Fruit fly (Drosophila melanogaster) whole organism, embryonic: ENCODE measurements around the gene CG10324.

Experiments
- Ada2b ChIP-seq: fragments of 200-800 bp; sonication (Bioruptor generic); IDR thresholded peaks from 2 replicates; pipeline ENCODE4 v1.3.6; 2022; ENCODE audit warnings: missing biosample characterization, missing genetic modification characterization
- Bteb2 ChIP-seq: fragments of 200-800 bp; sonication (Bioruptor generic); optimal IDR thresholded peaks from 2 replicates; lab custom pipeline; 2016; ENCODE audit warnings: missing biosample characterization, missing genetic modification characterization
- C15 ChIP-seq: fragments of 200-800 bp; sonication (Bioruptor generic); IDR thresholded peaks from 3 replicates; pipeline ENCODE4 v1.3.6; 2022; ENCODE audit warnings: missing biosample characterization, missing genetic modification characterization
- CG11695 ChIP-seq: fragments of 200-800 bp; sonication (Bioruptor generic); IDR thresholded peaks from 3 replicates; pipeline ENCODE4 v1.3.6; 2022; ENCODE audit warnings: missing biosample characterization, missing genetic modification characterization
- CG11723 ChIP-seq: fragments of 200-800 bp; sonication (Bioruptor generic); optimal IDR thresholded peaks from 2 replicates; lab custom pipeline; 2017; ENCODE audit warnings: missing biosample characterization, mild to moderate bottlenecking, missing genetic modification characterization
- CG12391 ChIP-seq: fragments of 200-800 bp; sonication (Bioruptor generic); optimal IDR thresholded peaks from 3 replicates; lab custom pipeline; 2018; ENCODE audit warnings: missing biosample characterization, mild to moderate bottlenecking, missing genetic modification characterization, moderate library complexity
- CG1529 ChIP-seq: fragments of 200-800 bp; sonication (Bioruptor generic); optimal IDR thresholded peaks from 3 replicates; lab custom pipeline; 2018; ENCODE audit warnings: missing biosample characterization, missing genetic modification characterization
- CG15479 ChIP-seq: fragments of 200-800 bp; sonication (Bioruptor generic); optimal IDR thresholded peaks from 3 replicates; lab custom pipeline; 2019; ENCODE audit warnings: missing biosample characterization, mild to moderate bottlenecking, missing genetic modification characterization, moderate library complexity
- CG15696 ChIP-seq: fragments of 200-800 bp; sonication (Bioruptor generic); optimal IDR thresholded peaks from 2 replicates; lab custom pipeline; 2019; ENCODE audit warnings: missing biosample characterization, mild to moderate bottlenecking, missing genetic modification characterization, moderate library complexity
- CG17829 ChIP-seq: fragments of 200-800 bp; optimal IDR thresholded peaks from 2 replicates; lab custom pipeline; 2019; ENCODE audit warnings: missing biosample characterization, mild to moderate bottlenecking, missing genetic modification characterization, moderate library complexity
- CG2678 ChIP-seq: fragments of 200-800 bp; sonication (Bioruptor generic); optimal IDR thresholded peaks from 3 replicates; lab custom pipeline; 2019; ENCODE audit warnings: missing biosample characterization, mild to moderate bottlenecking, missing genetic modification characterization, moderate library complexity
- CG30431 ChIP-seq: fragments of 200-800 bp; sonication (Bioruptor generic); optimal IDR thresholded peaks from 2 replicates; lab custom pipeline; 2017; ENCODE audit warnings: missing biosample characterization, missing genetic modification characterization
- CG32532 ChIP-seq: fragments of 200-800 bp; sonication (Bioruptor generic); IDR thresholded peaks from 2 replicates; pipeline ENCODE4 v1.3.6; 2022; ENCODE audit warnings: missing biosample characterization, missing genetic modification characterization
- CG4707 ChIP-seq: fragments of 200-800 bp; sonication (Bioruptor generic); optimal IDR thresholded peaks from 2 replicates; lab custom pipeline; 2018; ENCODE audit warnings: missing biosample characterization, mild to moderate bottlenecking, missing genetic modification characterization, moderate library complexity
- CG5180 ChIP-seq: fragments of 200-800 bp; sonication (Bioruptor generic); optimal IDR thresholded peaks from 3 replicates; lab custom pipeline; 2017; ENCODE audit warnings: missing biosample characterization, missing genetic modification characterization, mild to moderate bottlenecking, moderate library complexity, missing genetic modification reagents
- CG5953 ChIP-seq: fragments of 200-800 bp; sonication (Bioruptor generic); IDR thresholded peaks from 2 replicates; pipeline ENCODE4 v1.3.6; 2022; ENCODE audit warnings: missing biosample characterization, missing genetic modification characterization
- CG6254 ChIP-seq: fragments of 200-800 bp; sonication (Bioruptor generic); optimal IDR thresholded peaks from 3 replicates; lab custom pipeline; 2017; ENCODE audit warnings: mild to moderate bottlenecking, missing biosample characterization, missing genetic modification reagents, missing genetic modification characterization
- CG6813 ChIP-seq: fragments of 200-800 bp; sonication (Bioruptor generic); optimal IDR thresholded peaks from 2 replicates; lab custom pipeline; 2017; ENCODE audit warnings: missing biosample characterization, missing genetic modification characterization, mild to moderate bottlenecking, moderate library complexity, missing genetic modification reagents
- CG7786 ChIP-seq: fragments of 200-800 bp; sonication (Bioruptor generic); optimal IDR thresholded peaks from 2 replicates; lab custom pipeline; 2016; ENCODE audit warnings: missing biosample characterization, missing genetic modification characterization
- Deaf1 ChIP-seq: fragments of 200-800 bp; optimal IDR thresholded peaks from 3 replicates; lab custom pipeline; 2019; ENCODE audit warnings: missing biosample characterization, mild to moderate bottlenecking, missing genetic modification characterization, moderate library complexity
- GATAe ChIP-seq: fragments of 200-800 bp; sonication (Bioruptor generic); conservative IDR thresholded peaks from 2 replicates; pipeline ENCODE4 v1.3.6; 2022; ENCODE audit warnings: missing biosample characterization, missing genetic modification characterization
- HHEX ChIP-seq: fragments of 200-800 bp; sonication (Bioruptor generic); optimal IDR thresholded peaks from 3 replicates; lab custom pipeline; 2017; ENCODE audit warnings: missing biosample characterization, mild to moderate bottlenecking, missing genetic modification characterization, missing genetic modification reagents
- Hsf ChIP-seq: fragments of 200-800 bp; sonication (Bioruptor generic); optimal IDR thresholded peaks from 3 replicates; lab custom pipeline; 2016; ENCODE audit warnings: missing biosample characterization, missing genetic modification characterization
- Mad ChIP-seq: fragments of 200-800 bp; sonication (Bioruptor generic); optimal IDR thresholded peaks from 2 replicates; lab custom pipeline; 2016; ENCODE audit warnings: missing biosample characterization, missing genetic modification characterization
- Med ChIP-seq: fragments of 200-800 bp; sonication (Bioruptor generic); peaks from one replicate; lab custom pipeline; 2016; ENCODE audit warnings: missing biosample characterization, missing genetic modification characterization, mild to moderate bottlenecking, inconsistent platforms, moderate library complexity
- Ssrp ChIP-seq: fragments of 200-800 bp; sonication (Bioruptor generic); optimal IDR thresholded peaks from 2 replicates; lab custom pipeline; 2018; ENCODE audit warnings: missing biosample characterization, mild to moderate bottlenecking, missing genetic modification characterization, moderate library complexity
- Usf ChIP-seq: fragments of 200-800 bp; sonication (Bioruptor generic); optimal IDR thresholded peaks from 2 replicates; lab custom pipeline; 2017; ENCODE audit warnings: missing genotype, missing biosample characterization, missing genetic modification characterization
- ara ChIP-seq: fragments of 200-800 bp; sonication (Bioruptor generic); IDR thresholded peaks from 2 replicates; pipeline ENCODE4 v1.3.6; 2022; ENCODE audit warnings: missing biosample characterization, missing genetic modification characterization
- bab2 ChIP-seq: fragments of 200-800 bp; sonication (Bioruptor generic); optimal IDR thresholded peaks from 2 replicates; lab custom pipeline; 2016; ENCODE audit warnings: missing biosample characterization, missing genetic modification characterization
- dmrt11E ChIP-seq: fragments of 200-800 bp; sonication (Bioruptor generic); optimal IDR thresholded peaks from 3 replicates; lab custom pipeline; 2018; ENCODE audit warnings: missing biosample characterization, mild to moderate bottlenecking, missing genetic modification characterization, moderate library complexity
- dmrt99B ChIP-seq: fragments of 200-800 bp; sonication (Bioruptor generic); optimal IDR thresholded peaks from 2 replicates; lab custom pipeline; 2018; ENCODE audit warnings: missing biosample characterization, mild to moderate bottlenecking, missing genetic modification characterization, moderate library complexity
- dpn ChIP-seq, 2 experiments: fragments of 200-800 bp; sonication (Bioruptor generic); optimal IDR thresholded peaks; 3 replicates each; lab custom pipeline; 2016; ENCODE audit warnings: missing biosample characterization in 2 of 2, missing genetic modification characterization in 2 of 2
- gcm ChIP-seq: fragments of 200-800 bp; sonication (Bioruptor generic); optimal IDR thresholded peaks from 2 replicates; lab custom pipeline; 2019; ENCODE audit warnings: missing biosample characterization, mild to moderate bottlenecking, missing genetic modification characterization, moderate library complexity
- gsb-n ChIP-seq: fragments of 200-800 bp; sonication (Bioruptor generic); optimal IDR thresholded peaks from 3 replicates; lab custom pipeline; 2018; ENCODE audit warnings: missing biosample characterization, mild to moderate bottlenecking, missing genetic modification characterization
- gt ChIP-seq: fragments of 200-800 bp; sonication (Bioruptor generic); IDR thresholded peaks from 2 replicates; pipeline ENCODE4 v1.3.6; 2022; ENCODE audit warnings: missing biosample characterization, missing genetic modification characterization
- inv ChIP-seq: fragments of 200-800 bp; sonication (Bioruptor generic); IDR thresholded peaks from 2 replicates; pipeline ENCODE4 v1.3.6; 2022; ENCODE audit warnings: missing biosample characterization, missing genetic modification characterization; ENCODE audit not compliant: partially characterized antibody
- jing ChIP-seq: fragments of 200-800 bp; sonication (Bioruptor generic); optimal IDR thresholded peaks from 2 replicates; lab custom pipeline; 2018; ENCODE audit warnings: missing biosample characterization, mild to moderate bottlenecking, missing genetic modification characterization
- lola ChIP-seq, 3 experiments: fragments of >200 bp in 2 of 3; fragments of 200-800 bp in 1 of 3; sonication (Bioruptor generic) in 1 of 3; optimal IDR thresholded peaks; 2 replicates each; lab custom pipeline; 2017 to 2019; ENCODE audit warnings: missing biosample characterization in 3 of 3, missing genetic modification characterization in 3 of 3, mild to moderate bottlenecking in 1 of 3, moderate library complexity in 1 of 3
- maf-S ChIP-seq: fragments of 200-800 bp; sonication (Bioruptor generic); optimal IDR thresholded peaks from 2 replicates; lab custom pipeline; 2016; ENCODE audit warnings: missing biosample characterization, missing genetic modification characterization
- nerfin-2 ChIP-seq: fragments of 200-800 bp; sonication (Bioruptor generic); IDR thresholded peaks from 2 replicates; pipeline ENCODE4 v1.3.6; 2022; ENCODE audit warnings: missing biosample characterization, missing genetic modification characterization; ENCODE audit not compliant: partially characterized antibody
- row ChIP-seq: fragments of 200-800 bp; sonication (Bioruptor generic); IDR thresholded peaks from 3 replicates; pipeline ENCODE4 v1.3.6; 2022; ENCODE audit warnings: missing biosample characterization, missing genetic modification characterization
- scrt ChIP-seq: fragments of 200-800 bp; sonication (Bioruptor generic); optimal IDR thresholded peaks from 2 replicates; lab custom pipeline; 2018; ENCODE audit warnings: missing biosample characterization, mild to moderate bottlenecking, missing genetic modification characterization, moderate library complexity
- shn ChIP-seq: fragments of 200-800 bp; sonication (Bioruptor generic); optimal IDR thresholded peaks from 3 replicates; lab custom pipeline; 2016; ENCODE audit warnings: missing biosample characterization, missing genetic modification characterization
- slou ChIP-seq: fragments of 200-800 bp; sonication (Bioruptor generic); optimal IDR thresholded peaks from 3 replicates; lab custom pipeline; 2016; ENCODE audit warnings: missing biosample characterization, missing genetic modification characterization
- stc ChIP-seq: fragments of 200-800 bp; sonication (Bioruptor generic); IDR thresholded peaks from 2 replicates; pipeline ENCODE4 v1.3.6; 2022; ENCODE audit warnings: missing biosample characterization, missing genetic modification characterization
- stwl ChIP-seq: fragments of 200-800 bp; sonication (Bioruptor generic); optimal IDR thresholded peaks from 3 replicates; lab custom pipeline; 2018; ENCODE audit warnings: missing biosample characterization, mild to moderate bottlenecking, missing genetic modification characterization, moderate library complexity
- sug ChIP-seq: fragments of 200-800 bp; optimal IDR thresholded peaks from 2 replicates; lab custom pipeline; 2019; ENCODE audit warnings: missing biosample characterization, mild to moderate bottlenecking, missing genetic modification characterization, moderate library complexity
- unpg ChIP-seq: fragments of 200-800 bp; sonication (Bioruptor generic); optimal IDR thresholded peaks from 3 replicates; lab custom pipeline; 2018; ENCODE audit warnings: missing biosample characterization, mild to moderate bottlenecking, missing genetic modification characterization, moderate library complexity

CG10324 gene

DNA sequence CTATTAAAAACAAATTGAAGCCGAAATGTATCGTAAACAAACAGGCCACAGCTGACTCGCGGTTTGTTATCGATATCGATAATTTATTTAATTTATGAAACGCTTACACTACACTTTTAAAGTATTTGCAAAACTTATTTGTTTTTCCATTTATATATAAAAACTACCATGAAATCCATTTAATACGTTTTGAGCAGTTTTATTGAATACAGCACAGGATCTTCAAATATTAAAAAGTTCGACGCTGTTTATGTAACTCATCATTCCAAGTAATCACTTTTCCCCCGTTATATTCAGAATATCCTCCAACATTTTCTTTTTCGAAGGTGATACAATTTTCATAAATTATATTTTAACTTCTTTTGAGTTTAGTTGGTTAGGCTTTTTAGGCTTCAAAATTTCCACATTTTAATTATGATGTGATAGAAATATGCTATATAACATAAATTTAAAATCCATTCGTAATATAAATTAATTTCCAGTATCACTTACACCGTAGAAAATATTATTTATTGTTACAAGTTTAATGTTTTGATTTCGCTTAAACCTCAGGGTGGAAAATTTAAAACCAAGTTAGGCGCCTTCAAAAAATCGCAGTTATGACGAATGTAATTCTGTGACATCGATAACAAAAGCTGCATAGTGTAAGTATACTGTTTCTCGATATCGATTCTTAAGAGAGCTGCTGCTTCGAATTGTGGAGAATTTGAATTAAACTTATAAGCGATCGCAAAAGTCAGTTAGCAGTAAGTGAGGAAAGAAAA, at the start of gene CG10324, which contains the start of gene CCT3 (continued):
- TF ChIP-seq GATAe (GFP tag; lab: Robert Waterston, UW), result no peak
- peak; percentile 48 for TF ChIP-seq Ada2b
- TF ChIP-seq stwl, result peak; percentile 34
- peak; percentile 41 for TF ChIP-seq CG7786 (GFP tag; lab: Kevin White, UChicago)
- peak; percentile 77 for TF ChIP-seq sug (tag; lab: Kevin White, UChicago)
- TF ChIP-seq inv (GFP tag; lab: Robert Waterston, UW), result peak; percentile 56
- TF ChIP-seq CG5953, result no peak
- peak; percentile 55 to 59 for TF ChIP-seq dpn (GFP tag; optimal IDR thresholded peaks at IDR 0.05; lab: Kevin White, UChicago)
- TF ChIP-seq slou (GFP tag; lab: Kevin White, UChicago), result peak; percentile 25
- no peak for TF ChIP-seq gsb-n (tag; lab: Kevin White, UChicago)
- TF ChIP-seq lola (GFP tag; optimal IDR thresholded peaks at IDR 0.05; lab: Kevin White, UChicago), result peak in 2 of 3 experiments; percentile 74 to 89
- TF ChIP-seq C15 (GFP tag; lab: Robert Waterston, UW), result 0 out of 3 replicates have a peak, but pooled peaks have one; percentile 34
- TF ChIP-seq ara (GFP tag; lab: Robert Waterston, UW), result no peak
- TF ChIP-seq dmrt11E (tag; lab: Kevin White, UChicago), result peak; percentile 66
- peak; percentile 34 for TF ChIP-seq maf-S
- no peak for TF ChIP-seq jing (GFP tag; lab: Kevin White, UChicago)
- 0 out of 2 replicates have a peak, but pooled peaks have one; percentile 38 for TF ChIP-seq stc (GFP tag; lab: Robert Waterston, UW)
- no peak for TF ChIP-seq Deaf1
- no peak for TF ChIP-seq CG11723
- peak; percentile 86 for TF ChIP-seq Med (GFP tag; lab: Kevin White, UChicago)
- TF ChIP-seq CG15696 (tag; lab: Kevin White, UChicago), result peak; percentile 63
- no peak for TF ChIP-seq CG4707 (GFP tag; lab: Kevin White, UChicago)
- peak; percentile 12 for TF ChIP-seq CG2678 (tag; lab: Kevin White, UChicago)
- no peak for TF ChIP-seq scrt (GFP tag; lab: Kevin White, UChicago)
- peak; percentile 76 for TF ChIP-seq unpg
- TF ChIP-seq dmrt99B (tag; lab: Kevin White, UChicago), result no peak
- TF ChIP-seq row (GFP tag; lab: Robert Waterston, UW), result peak; percentile 55
- TF ChIP-seq CG11695 (GFP tag; lab: Robert Waterston, UW), result peak; percentile 59; the same call in 2 of the 3 replicates
- 0 out of 2 replicates have a peak, but pooled peaks have one; percentile 46 for TF ChIP-seq nerfin-2 (GFP tag; lab: Robert Waterston, UW)
- no peak for TF ChIP-seq CG5180
- TF ChIP-seq shn (GFP tag; lab: Kevin White, UChicago), result peak; percentile 23
- no peak for TF ChIP-seq CG6813
- peak; percentile 44 for TF ChIP-seq CG1529 (GFP tag; lab: Kevin White, UChicago)
- TF ChIP-seq CG30431 (GFP tag; lab: Kevin White, UChicago), result no peak
- peak; percentile 18 for TF ChIP-seq CG6254 (GFP tag; lab: Kevin White, UChicago)
- peak; percentile 68 for TF ChIP-seq CG17829
- peak; percentile 74 for TF ChIP-seq CG32532
- TF ChIP-seq Bteb2 (GFP tag; lab: Kevin White, UChicago), result peak; percentile 45
- TF ChIP-seq CG15479, result no peak
- peak; percentile 60 for TF ChIP-seq Mad (GFP tag; lab: Kevin White, UChicago)
- TF ChIP-seq gt, result peak; percentile 27; the same call in 1 of the 2 replicates
- peak; percentile 73 for TF ChIP-seq Ssrp
- peak; percentile 51 for TF ChIP-seq HHEX (GFP tag; lab: Kevin White, UChicago)
- peak; percentile 56 for TF ChIP-seq bab2 (GFP tag; lab: Kevin White, UChicago)
- TF ChIP-seq CG12391 (tag; lab: Kevin White, UChicago), result peak; percentile 75
- peak; percentile 9 for TF ChIP-seq Usf
- peak; percentile 66 for TF ChIP-seq Hsf (GFP tag; lab: Kevin White, UChicago)
- peak; percentile 24 for TF ChIP-seq gcm (GFP tag; lab: Kevin White, UChicago)
